Worm (Caenorhabditis elegans) whole organism, mixed stage, embryonic: ENCODE data around the gene F36D3.5.

Experiments
- M03D4.4 ChIP-seq: sonication (generic microtip); optimal IDR thresholded peaks from 2 replicates; lab custom pipeline; 2017; ENCODE audit warnings: mild to moderate bottlenecking, missing genetic modification characterization, missing compliant biosample characterization
- bed-3 ChIP-seq: fragments of 200-800 bp; sonication (Bioruptor generic); optimal IDR thresholded peaks from 3 replicates; lab custom pipeline; 2018; ENCODE audit warnings: mild to moderate bottlenecking, missing genetic modification characterization, moderate library complexity, missing compliant biosample characterization
- blmp-1 ChIP-seq: fragments of 150-350 bp; optimal IDR thresholded peaks from 2 replicates; lab custom pipeline; 2014; ENCODE audit warnings: missing biosample characterization, missing genetic modification characterization
- ceh-39 ChIP-seq: fragments of 150-350 bp; optimal IDR thresholded peaks from 2 replicates; lab custom pipeline; 2014; ENCODE audit warnings: missing biosample characterization, missing genetic modification characterization
- ceh-43 ChIP-seq: fragments of 200-800 bp; sonication (Bioruptor generic); optimal IDR thresholded peaks from 2 replicates; lab custom pipeline; 2018; ENCODE audit warnings: mild to moderate bottlenecking, missing genetic modification characterization, moderate library complexity, missing compliant biosample characterization
- ceh-83 ChIP-seq: fragments of 200-800 bp; sonication (Bioruptor generic); optimal IDR thresholded peaks from 2 replicates; lab custom pipeline; 2018; ENCODE audit warnings: mild to moderate bottlenecking, missing genetic modification characterization, missing compliant biosample characterization
- ces-1 ChIP-seq: fragments of 150-350 bp; optimal IDR thresholded peaks from 2 replicates; lab custom pipeline; 2014; ENCODE audit warnings: missing biosample characterization, missing genetic modification reagents, missing genetic modification characterization
- cnd-1 ChIP-seq: fragments of 200-800 bp; sonication (Bioruptor generic); optimal IDR thresholded peaks from 2 replicates; lab custom pipeline; 2018; ENCODE audit warnings: mild to moderate bottlenecking, missing genetic modification characterization, missing compliant biosample characterization
- drap-1 ChIP-seq: fragments of 200-800 bp; sonication (Bioruptor generic); optimal IDR thresholded peaks from 3 replicates; lab custom pipeline; 2018; ENCODE audit warnings: mild to moderate bottlenecking, missing genetic modification characterization, missing compliant biosample characterization
- elt-1 ChIP-seq: sonication (generic microtip); optimal IDR thresholded peaks from 2 replicates; lab custom pipeline; 2017; ENCODE audit warnings: missing genetic modification characterization, mild to moderate bottlenecking, missing compliant biosample characterization, antibody characterized with exemption, moderate library complexity, borderline replicate concordance; ENCODE audit not compliant: insufficient read depth
- elt-3 ChIP-seq: fragments of 150-350 bp; optimal IDR thresholded peaks from 2 replicates; lab custom pipeline; 2014; ENCODE audit warnings: missing biosample characterization, missing genetic modification characterization
- ham-2 ChIP-seq: fragments of 200-800 bp; sonication (Bioruptor generic); optimal IDR thresholded peaks from 2 replicates; lab custom pipeline; 2018; ENCODE audit warnings: mild to moderate bottlenecking, missing genetic modification characterization, missing compliant biosample characterization
- hlh-1 ChIP-seq: fragments of 150-350 bp; optimal IDR thresholded peaks from 2 replicates; lab custom pipeline; 2014; ENCODE audit warnings: missing biosample characterization, missing genetic modification reagents, missing genetic modification characterization
- lin-32 ChIP-seq: fragments of 200-800 bp; sonication (Bioruptor generic); optimal IDR thresholded peaks from 2 replicates; lab custom pipeline; 2018; ENCODE audit warnings: mild to moderate bottlenecking, missing genetic modification characterization, missing compliant biosample characterization
- lsy-2 ChIP-seq: fragments of 150-350 bp; optimal IDR thresholded peaks from 2 replicates; lab custom pipeline; 2014; ENCODE audit warnings: missing biosample characterization, missing genetic modification characterization
- mab-5 ChIP-seq: fragments of 150-350 bp; optimal IDR thresholded peaks from 2 replicates; lab custom pipeline; 2014; ENCODE audit warnings: missing biosample characterization, missing genetic modification characterization
- mep-1 ChIP-seq: fragments of 150-350 bp; optimal IDR thresholded peaks from 2 replicates; lab custom pipeline; 2017; ENCODE audit warnings: missing biosample characterization, missing genetic modification reagents, missing genetic modification characterization, inconsistent platforms
- mls-2 ChIP-seq: sonication (generic microtip); optimal IDR thresholded peaks from 2 replicates; lab custom pipeline; 2016; ENCODE audit warnings: mild to moderate bottlenecking, missing genetic modification characterization, moderate library complexity, missing compliant biosample characterization
- nhr-12 ChIP-seq: fragments of 150-350 bp; optimal IDR thresholded peaks from 2 replicates; lab custom pipeline; 2014; ENCODE audit warnings: missing biosample characterization, missing genetic modification characterization
- nhr-2 ChIP-seq: fragments of 150-350 bp; optimal IDR thresholded peaks from 2 replicates; lab custom pipeline; 2014; ENCODE audit warnings: missing biosample characterization, missing genetic modification characterization
- nhr-237 ChIP-seq: fragments of 150-350 bp; optimal IDR thresholded peaks from 2 replicates; lab custom pipeline; 2014; ENCODE audit warnings: missing biosample characterization, missing genetic modification characterization
- nhr-76 ChIP-seq: sonication (generic microtip); optimal IDR thresholded peaks from 2 replicates; lab custom pipeline; 2017; ENCODE audit warnings: missing biosample characterization, missing genetic modification characterization
- pha-4 ChIP-seq: fragments of 150-350 bp; optimal IDR thresholded peaks from 2 replicates; lab custom pipeline; 2018; ENCODE audit warnings: missing biosample characterization, missing genetic modification reagents, missing genetic modification characterization
- sem-2 ChIP-seq: fragments of 200-800 bp; sonication (Bioruptor generic); optimal IDR thresholded peaks from 2 replicates; lab custom pipeline; 2018; ENCODE audit warnings: mild to moderate bottlenecking, missing genetic modification characterization, missing compliant biosample characterization
- snpc-4 ChIP-seq: fragments of 150-350 bp; optimal IDR thresholded peaks from 2 replicates; lab custom pipeline; 2014; ENCODE audit warnings: missing biosample characterization, missing genetic modification characterization
- sptf-1 ChIP-seq: sonication (generic microtip); optimal IDR thresholded peaks from 2 replicates; lab custom pipeline; 2017; ENCODE audit warnings: mild to moderate bottlenecking, missing genetic modification characterization, moderate library complexity, missing compliant biosample characterization
- tbx-8 ChIP-seq: fragments of 200-800 bp; sonication (Bioruptor generic); optimal IDR thresholded peaks from 2 replicates; lab custom pipeline; 2018; ENCODE audit warnings: mild to moderate bottlenecking, missing genetic modification characterization, moderate library complexity, missing compliant biosample characterization
- unc-120 ChIP-seq: sonication (generic microtip); optimal IDR thresholded peaks from 2 replicates; lab custom pipeline; 2017; ENCODE audit warnings: missing genetic modification characterization, missing compliant biosample characterization; ENCODE audit not compliant: poor library complexity, severe bottlenecking
- unc-39 ChIP-seq: fragments of 150-350 bp; optimal IDR thresholded peaks from 2 replicates; lab custom pipeline; 2014; ENCODE audit warnings: missing biosample characterization, missing genetic modification characterization
- unc-62 ChIP-seq: fragments of 150-350 bp; optimal IDR thresholded peaks from 2 replicates; lab custom pipeline; 2014; ENCODE audit warnings: missing biosample characterization, missing genetic modification reagents, missing genetic modification characterization
- zip-8 ChIP-seq: fragments of 150-350 bp; optimal IDR thresholded peaks from 2 replicates; lab custom pipeline; 2014; ENCODE audit warnings: missing biosample characterization, missing genetic modification characterization
- ztf-11 ChIP-seq: fragments of 150-350 bp; optimal IDR thresholded peaks from 2 replicates; lab custom pipeline; 2014; ENCODE audit warnings: missing biosample characterization, missing genetic modification characterization

Gene F36D3.5

ce11 chrV:16503164-16503563 lies 11.9 kb downstream of the F36D3.5 start, which contains the start of gene F36D3.14:
Gene F36D3.14, minus strand, starts transcription at chrV:16503264.
- no peak for TF ChIP-seq sem-2 (GFP tag; lab: Kevin White, UChicago)
- no peak for TF ChIP-seq ces-1 (GFP tag; lab: Kevin White, UChicago)
- TF ChIP-seq unc-39 (tag; lab: Kevin White, UChicago) = no peak
- TF ChIP-seq nhr-237 (tag; lab: Kevin White, UChicago) = no peak
- TF ChIP-seq nhr-2 (tag; lab: Kevin White, UChicago) = no peak
- no peak for TF ChIP-seq ceh-83 (GFP tag; lab: Kevin White, UChicago)
- TF ChIP-seq mep-1 (tag; lab: Kevin White, UChicago) = no peak
- TF ChIP-seq elt-1 (tag; lab: Kevin White, UChicago) = no peak
- TF ChIP-seq bed-3 (GFP tag; lab: Kevin White, UChicago) = no peak
- no peak for TF ChIP-seq unc-120
- no peak for TF ChIP-seq sptf-1
- no peak for TF ChIP-seq snpc-4
- TF ChIP-seq cnd-1 = no peak
- no peak for TF ChIP-seq lin-32
- TF ChIP-seq drap-1 (GFP tag; lab: Kevin White, UChicago) = no peak
- TF ChIP-seq hlh-1 (tag; lab: Kevin White, UChicago) = no peak

- TF ChIP-seq hlh-1 (tag; lab: Kevin White, UChicago) (peak; percentile 50), mab-5 (tag; lab: Kevin White, UChicago) (no peak), drap-1 (GFP tag; lab: Kevin White, UChicago) (no peak), pha-4 (peak; percentile 34), lsy-2 (tag; lab: Kevin White, UChicago) (peak; percentile 45), mep-1 (tag; lab: Kevin White, UChicago) (peak; percentile 44), ces-1 (GFP tag; lab: Kevin White, UChicago) (peak; percentile 20)
- TF ChIP-seq, all 35 proteins: peak for 5
Measured at ce11 chrV:16499006-16499405, 16.0 kb downstream of the F36D3.5 start, which contains the start of gene F36D3.1. Gene F36D3.1, plus strand, starts transcription at chrV:16499352.

ce11 chrV:16497504-16497903 lies 17.5 kb downstream of the F36D3.5 start, which contains the start of gene srh-136:
Gene srh-136, minus strand, starts transcription at chrV:16497596.
- TF ChIP-seq sem-2 (GFP tag; lab: Kevin White, UChicago) (no peak), tbx-8 (no peak), drap-1 (GFP tag; lab: Kevin White, UChicago) (no peak), snpc-4 (no peak), ztf-11 (no peak), ces-1 (GFP tag; lab: Kevin White, UChicago) (no peak), cnd-1 (no peak), lin-32 (no peak), lsy-2 (tag; lab: Kevin White, UChicago) (no peak), M03D4.4 (tag; lab: Kevin White, UChicago) (no peak), ham-2 (GFP tag; lab: Kevin White, UChicago) (no peak), ceh-83 (GFP tag; lab: Kevin White, UChicago) (no peak), hlh-1 (tag; lab: Kevin White, UChicago) (no peak), ceh-43 (GFP tag; lab: Kevin White, UChicago) (no peak), elt-3 (no peak), pha-4 (no peak), elt-1 (tag; lab: Kevin White, UChicago) (no peak), unc-120 (no peak), ceh-39 (tag; lab: Kevin White, UChicago) (no peak)

- no peak for TF ChIP-seq lsy-2 (tag; lab: Kevin White, UChicago)
- TF ChIP-seq elt-1 (tag; lab: Kevin White, UChicago) = no peak
- no peak for TF ChIP-seq zip-8 (tag; lab: Kevin White, UChicago)
- no peak for TF ChIP-seq ztf-11
- no peak for TF ChIP-seq unc-39 (tag; lab: Kevin White, UChicago)
- TF ChIP-seq ces-1 (GFP tag; lab: Kevin White, UChicago) = no peak
- no peak for TF ChIP-seq blmp-1 (tag; lab: Kevin White, UChicago)
- TF ChIP-seq unc-62 = no peak
- TF ChIP-seq nhr-12 = no peak
- no peak for TF ChIP-seq mep-1 (tag; lab: Kevin White, UChicago)
Measured at ce11 chrV:16494359-16494758, 20.7 kb downstream of the F36D3.5 start, which contains the start of gene comt-2. Gene comt-2, minus strand, starts transcription at chrV:16494489.

ce11 chrV:16488172-16488571 lies 26.9 kb downstream of the F36D3.5 start, which contains the start of gene sqst-4:
Gene sqst-4, plus strand, starts transcription at chrV:16488472.
- TF ChIP-seq unc-39 (tag; lab: Kevin White, UChicago) (no peak), ceh-43 (GFP tag; lab: Kevin White, UChicago) (no peak), mls-2 (tag; lab: Kevin White, UChicago) (no peak), lsy-2 (tag; lab: Kevin White, UChicago) (no peak), nhr-237 (tag; lab: Kevin White, UChicago) (no peak), ham-2 (GFP tag; lab: Kevin White, UChicago) (no peak), M03D4.4 (tag; lab: Kevin White, UChicago) (no peak), nhr-2 (tag; lab: Kevin White, UChicago) (no peak), hlh-1 (tag; lab: Kevin White, UChicago) (no peak), drap-1 (GFP tag; lab: Kevin White, UChicago) (no peak), unc-62 (no peak), nhr-76 (tag; lab: Kevin White, UChicago) (no peak), tbx-8 (no peak), snpc-4 (no peak), sptf-1 (no peak), elt-1 (tag; lab: Kevin White, UChicago) (no peak), pha-4 (no peak), nhr-12 (no peak)
